Fruit fly (Drosophila melanogaster) whole organism, embryonic: Measurements from ENCODE around the gene eEF1alpha2.

Source experiments
- Asciz ChIP-seq: fragments of 200-800 bp; sonication (Bioruptor generic); optimal IDR thresholded peaks from 2 replicates; lab custom pipeline; 2017; ENCODE audit warnings: missing biosample characterization, mild to moderate bottlenecking, missing genetic modification characterization, missing genetic modification reagents
- CG10543 ChIP-seq: fragments of 200-800 bp; sonication (Bioruptor generic); optimal IDR thresholded peaks from 3 replicates; lab custom pipeline; 2017; ENCODE audit warnings: missing biosample characterization, mild to moderate bottlenecking, missing genetic modification characterization, moderate library complexity
- CG10654 ChIP-seq: fragments of 200-800 bp; sonication (Bioruptor generic); optimal IDR thresholded peaks from 2 replicates; lab custom pipeline; 2016; ENCODE audit warnings: missing biosample characterization, missing genetic modification characterization
- CG12071 ChIP-seq: fragments of 200-800 bp; sonication (Bioruptor generic); optimal IDR thresholded peaks from 3 replicates; lab custom pipeline; 2018; ENCODE audit warnings: missing biosample characterization, mild to moderate bottlenecking, missing genetic modification characterization
- CG12236 ChIP-seq: fragments of 200-800 bp; sonication (Bioruptor generic); optimal IDR thresholded peaks from 2 replicates; lab custom pipeline; 2016; ENCODE audit warnings: missing biosample characterization, missing genetic modification characterization
- CG12769 ChIP-seq: fragments of 200-800 bp; sonication (Bioruptor generic); optimal IDR thresholded peaks from 2 replicates; lab custom pipeline; 2019; ENCODE audit warnings: missing biosample characterization, mild to moderate bottlenecking, missing genetic modification characterization, moderate library complexity
- CG12942 ChIP-seq: fragments of 200-800 bp; sonication (Bioruptor generic); optimal IDR thresholded peaks from 3 replicates; lab custom pipeline; 2016; ENCODE audit warnings: missing biosample characterization, missing genetic modification characterization
- CG14014 ChIP-seq: fragments of 200-800 bp; sonication (Bioruptor generic); IDR thresholded peaks from 2 replicates; pipeline ENCODE4 v1.3.6; 2022; ENCODE audit warnings: missing biosample characterization, missing genetic modification characterization
- CG1529 ChIP-seq: fragments of 200-800 bp; sonication (Bioruptor generic); optimal IDR thresholded peaks from 3 replicates; lab custom pipeline; 2018; ENCODE audit warnings: missing biosample characterization, missing genetic modification characterization
- CG1647 ChIP-seq: fragments of 200-800 bp; sonication (Bioruptor generic); optimal IDR thresholded peaks from 3 replicates; lab custom pipeline; 2016; ENCODE audit warnings: missing biosample characterization, missing genetic modification characterization
- CG17361 ChIP-seq: fragments of 200-800 bp; sonication (Bioruptor generic); IDR thresholded peaks from 3 replicates; pipeline ENCODE4 v1.3.6; 2022; ENCODE audit warnings: missing biosample characterization, missing genetic modification characterization
- CG17829 ChIP-seq: fragments of 200-800 bp; optimal IDR thresholded peaks from 2 replicates; lab custom pipeline; 2019; ENCODE audit warnings: missing biosample characterization, mild to moderate bottlenecking, missing genetic modification characterization, moderate library complexity
- CG1792 ChIP-seq: fragments of 200-800 bp; sonication (Bioruptor generic); optimal IDR thresholded peaks from 2 replicates; lab custom pipeline; 2016; ENCODE audit warnings: missing biosample characterization, missing genetic modification characterization
- CG2120 ChIP-seq: fragments of 200-800 bp; sonication (Bioruptor generic); optimal IDR thresholded peaks from 3 replicates; lab custom pipeline; 2016; ENCODE audit warnings: missing biosample characterization, missing genetic modification characterization
- CG2202 ChIP-seq: fragments of 200-800 bp; sonication (Bioruptor generic); optimal IDR thresholded peaks from 2 replicates; lab custom pipeline; 2018; ENCODE audit warnings: missing biosample characterization, mild to moderate bottlenecking, missing genetic modification characterization
- CG2712 ChIP-seq: fragments of 200-800 bp; optimal IDR thresholded peaks from 3 replicates; lab custom pipeline; 2019; ENCODE audit warnings: missing biosample characterization, mild to moderate bottlenecking, missing genetic modification characterization, moderate library complexity
- CG31441 ChIP-seq: fragments of 200-800 bp; sonication (Bioruptor generic); IDR thresholded peaks from 2 replicates; pipeline ENCODE4 v1.3.6; 2022; ENCODE audit warnings: missing biosample characterization, missing genetic modification characterization
- CG7372 ChIP-seq: fragments of 200-800 bp; sonication (Bioruptor generic); IDR thresholded peaks from 2 replicates; pipeline ENCODE4 v1.3.6; 2022; ENCODE audit warnings: missing biosample characterization, missing genetic modification characterization
- CG9437 ChIP-seq: fragments of 200-800 bp; sonication (Bioruptor generic); optimal IDR thresholded peaks from 2 replicates; lab custom pipeline; 2018; ENCODE audit warnings: missing biosample characterization, mild to moderate bottlenecking, missing genetic modification characterization
- Camta ChIP-seq: fragments of 200-800 bp; sonication (Bioruptor generic); optimal IDR thresholded peaks from 2 replicates; lab custom pipeline; 2016; ENCODE audit warnings: missing biosample characterization, missing genetic modification characterization
- Dad ChIP-seq: fragments of 200-800 bp; sonication (Bioruptor generic); optimal IDR thresholded peaks from 3 replicates; lab custom pipeline; 2016; ENCODE audit warnings: missing biosample characterization, missing genetic modification characterization
- ERR ChIP-seq: fragments of 200-800 bp; sonication (Bioruptor generic); optimal IDR thresholded peaks from 2 replicates; lab custom pipeline; 2016; ENCODE audit warnings: missing biosample characterization, missing genetic modification characterization
- Ets65A ChIP-seq: fragments of 200-800 bp; sonication (Bioruptor generic); peaks from one replicate; lab custom pipeline; 2016; ENCODE audit warnings: missing biosample characterization, missing genetic modification characterization
- HLH4C ChIP-seq: fragments of 200-800 bp; sonication (Bioruptor generic); IDR thresholded peaks from 3 replicates; pipeline ENCODE4 v1.3.6; 2022; ENCODE audit warnings: missing biosample characterization, missing genetic modification characterization; ENCODE audit not compliant: partially characterized antibody
- Jarid2 ChIP-seq: fragments of 200-800 bp; sonication (Bioruptor generic); optimal IDR thresholded peaks from 3 replicates; lab custom pipeline; 2017; ENCODE audit warnings: mild to moderate bottlenecking, missing biosample characterization, missing genetic modification reagents, missing genetic modification characterization
- Opbp ChIP-seq: fragments of 200-800 bp; sonication (Bioruptor generic); IDR thresholded peaks from 3 replicates; pipeline ENCODE4 v1.3.6; 2022; ENCODE audit warnings: missing biosample characterization, missing genetic modification characterization; ENCODE audit not compliant: partially characterized antibody
- Pdp1 ChIP-seq, 2 experiments: fragments of 200-800 bp; sonication (Bioruptor generic); optimal IDR thresholded peaks; 3 replicates each; lab custom pipeline; 2016; ENCODE audit warnings: missing biosample characterization in 2 of 2, missing genetic modification characterization in 2 of 2, mild to moderate bottlenecking in 1 of 2, moderate library complexity in 1 of 2
- Side ChIP-seq: fragments of 200-800 bp; sonication (Bioruptor generic); optimal IDR thresholded peaks from 2 replicates; lab custom pipeline; 2016; ENCODE audit warnings: missing biosample characterization, missing genetic modification characterization
- Sox100B ChIP-seq: fragments of 200-800 bp; sonication (Bioruptor generic); optimal IDR thresholded peaks from 3 replicates; lab custom pipeline; 2018; ENCODE audit warnings: missing biosample characterization, mild to moderate bottlenecking, missing genetic modification characterization
- Vsx1 ChIP-seq: fragments of 200-800 bp; sonication (Bioruptor generic); optimal IDR thresholded peaks from 2 replicates; lab custom pipeline; 2017; ENCODE audit warnings: missing biosample characterization, mild to moderate bottlenecking, missing genetic modification characterization, missing genetic modification reagents
- Xrp1 ChIP-seq: fragments of 200-800 bp; sonication (Bioruptor generic); IDR thresholded peaks from 2 replicates; pipeline ENCODE4 v1.3.6; 2022; ENCODE audit warnings: missing biosample characterization, missing genetic modification characterization
- abd-A ChIP-seq: fragments of 200-800 bp; sonication (Bioruptor generic); optimal IDR thresholded peaks from 3 replicates; lab custom pipeline; 2019; ENCODE audit warnings: missing biosample characterization, mild to moderate bottlenecking, missing genetic modification characterization, moderate library complexity
- al ChIP-seq: fragments of 200-800 bp; sonication (Bioruptor generic); IDR thresholded peaks from 2 replicates; pipeline ENCODE4 v1.3.6; 2022; ENCODE audit warnings: missing biosample characterization, missing genetic modification characterization
- ara ChIP-seq: fragments of 200-800 bp; sonication (Bioruptor generic); IDR thresholded peaks from 2 replicates; pipeline ENCODE4 v1.3.6; 2022; ENCODE audit warnings: missing biosample characterization, missing genetic modification characterization
- bigmax ChIP-seq: fragments of 200-800 bp; sonication (Bioruptor generic); optimal IDR thresholded peaks from 2 replicates; lab custom pipeline; 2018; ENCODE audit warnings: missing biosample characterization, mild to moderate bottlenecking, missing genetic modification characterization
- cas ChIP-seq: fragments of 200-800 bp; sonication (Bioruptor generic); IDR thresholded peaks from 2 replicates; pipeline ENCODE4 v1.3.6; 2022; ENCODE audit warnings: missing biosample characterization, missing genetic modification characterization
- chn ChIP-seq: fragments of 200-800 bp; sonication (Bioruptor generic); optimal IDR thresholded peaks from 2 replicates; lab custom pipeline; 2016; ENCODE audit warnings: missing biosample characterization, missing genetic modification characterization
- fd96Cb ChIP-seq: fragments of 200-800 bp; sonication (Bioruptor generic); optimal IDR thresholded peaks from 2 replicates; lab custom pipeline; 2018; ENCODE audit warnings: missing biosample characterization, mild to moderate bottlenecking, missing genetic modification characterization, moderate library complexity
- gem ChIP-seq: fragments of 200-800 bp; sonication (Bioruptor generic); optimal IDR thresholded peaks from 2 replicates; lab custom pipeline; 2019; ENCODE audit warnings: missing biosample characterization, mild to moderate bottlenecking, missing genetic modification characterization, moderate library complexity
- grau ChIP-seq: fragments of 200-800 bp; optimal IDR thresholded peaks from 3 replicates; lab custom pipeline; 2019; ENCODE audit warnings: missing biosample characterization, mild to moderate bottlenecking, missing genetic modification characterization, moderate library complexity
- gt ChIP-seq: fragments of 200-800 bp; sonication (Bioruptor generic); IDR thresholded peaks from 2 replicates; pipeline ENCODE4 v1.3.6; 2022; ENCODE audit warnings: missing biosample characterization, missing genetic modification characterization
- inv ChIP-seq: fragments of 200-800 bp; sonication (Bioruptor generic); IDR thresholded peaks from 2 replicates; pipeline ENCODE4 v1.3.6; 2022; ENCODE audit warnings: missing biosample characterization, missing genetic modification characterization; ENCODE audit not compliant: partially characterized antibody
- lola ChIP-seq, 3 experiments: fragments of >200 bp in 2 of 3; fragments of 200-800 bp in 1 of 3; sonication (Bioruptor generic) in 1 of 3; optimal IDR thresholded peaks; 2 replicates each; lab custom pipeline; 2017 to 2019; ENCODE audit warnings: missing biosample characterization in 3 of 3, missing genetic modification characterization in 3 of 3, mild to moderate bottlenecking in 1 of 3, moderate library complexity in 1 of 3
- lov ChIP-seq, 2 experiments: fragments of 200-800 bp in 1 of 2; fragments of >200 bp in 1 of 2; sonication (Bioruptor generic) in 1 of 2; IDR thresholded peaks in 1 of 2; optimal IDR thresholded peaks in 1 of 2; 2 replicates in 1 of 2; 3 replicates in 1 of 2; pipeline versions ENCODE4 v1.3.6 to Lab custom; 2017 to 2022; ENCODE audit warnings: missing biosample characterization in 1 of 2, missing genetic modification characterization in 1 of 2
- nerfin-2 ChIP-seq: fragments of 200-800 bp; sonication (Bioruptor generic); IDR thresholded peaks from 2 replicates; pipeline ENCODE4 v1.3.6; 2022; ENCODE audit warnings: missing biosample characterization, missing genetic modification characterization; ENCODE audit not compliant: partially characterized antibody
- nmo ChIP-seq: fragments of 200-800 bp; sonication (Bioruptor generic); optimal IDR thresholded peaks from 2 replicates; lab custom pipeline; 2018; ENCODE audit warnings: missing biosample characterization, mild to moderate bottlenecking, missing genetic modification characterization, moderate library complexity
- onecut ChIP-seq: fragments of 200-800 bp; sonication (Bioruptor generic); IDR thresholded peaks from 2 replicates; pipeline ENCODE4 v1.3.6; 2022; ENCODE audit warnings: missing biosample characterization, missing genetic modification characterization
- pnt ChIP-seq: fragments of 200-800 bp; sonication (Bioruptor generic); optimal IDR thresholded peaks from 3 replicates; lab custom pipeline; 2016; ENCODE audit warnings: missing biosample characterization, missing genetic modification characterization
- sob ChIP-seq: fragments of 200-800 bp; sonication (Bioruptor generic); IDR thresholded peaks from 2 replicates; pipeline ENCODE4 v1.3.6; 2022; ENCODE audit warnings: missing biosample characterization, missing genetic modification characterization
- tio ChIP-seq: fragments of 200-800 bp; sonication (Bioruptor generic); optimal IDR thresholded peaks from 2 replicates; lab custom pipeline; 2017; ENCODE audit warnings: missing biosample characterization, missing genetic modification characterization, inconsistent platforms
- tx ChIP-seq: fragments of 200-800 bp; sonication (Bioruptor generic); optimal IDR thresholded peaks from 2 replicates; lab custom pipeline; 2016; ENCODE audit warnings: missing biosample characterization, missing genetic modification characterization

The eEF1alpha2 gene

DNA sequence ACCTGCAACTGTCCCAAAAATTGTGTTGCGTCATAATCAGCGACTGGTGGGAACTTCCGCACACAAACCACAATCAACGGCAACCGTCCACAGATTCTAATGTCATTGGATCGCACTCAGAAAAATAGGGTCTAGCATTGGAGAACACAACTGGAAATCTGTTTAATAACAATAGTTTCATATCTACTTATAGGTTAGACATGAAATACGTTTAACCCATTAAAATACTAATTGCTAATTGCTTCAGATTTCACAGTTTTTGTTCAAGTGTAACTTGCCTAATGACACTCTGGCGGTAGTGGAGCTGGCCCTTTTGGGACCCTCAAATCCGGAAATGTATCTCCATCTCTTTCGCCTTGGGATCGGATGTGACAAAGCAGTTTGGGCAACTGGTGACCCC is 41.6 kb upstream of the eEF1alpha2 start (continued):
- TF ChIP-seq lov (optimal IDR thresholded peaks at IDR 0.05; lab: Kevin White, UChicago), result no peak
- no peak for TF ChIP-seq lov (GFP tag; IDR thresholded peaks at IDR 0.05; lab: Robert Waterston, UW)
- TF ChIP-seq Asciz (GFP tag; lab: Kevin White, UChicago), result no peak
- TF ChIP-seq sob (GFP tag; lab: Robert Waterston, UW), result no peak
- peak; percentile 64 for TF ChIP-seq Xrp1 (GFP tag; lab: Robert Waterston, UW)
- TF ChIP-seq CG17361, result 0 out of 3 replicates have a peak, but pooled peaks have one; percentile 38
- TF ChIP-seq fd96Cb (tag; lab: Kevin White, UChicago), result no peak
- TF ChIP-seq Dad (GFP tag; lab: Kevin White, UChicago), result no peak
- TF ChIP-seq CG2202 (tag; lab: Kevin White, UChicago), result peak; percentile 15
- no peak for TF ChIP-seq Opbp (GFP tag; lab: Robert Waterston, UW)
- TF ChIP-seq lola (GFP tag; optimal IDR thresholded peaks at IDR 0.05; lab: Kevin White, UChicago), result peak in 1 of 3 experiments; percentile 54
- no peak for TF ChIP-seq CG12769 (tag; lab: Kevin White, UChicago)
- TF ChIP-seq Camta (GFP tag; lab: Kevin White, UChicago), result no peak
- no peak for TF ChIP-seq abd-A
- TF ChIP-seq CG1529 (GFP tag; lab: Kevin White, UChicago), result no peak
- TF ChIP-seq CG2712 (tag; lab: Kevin White, UChicago), result peak; percentile 59
- no peak for TF ChIP-seq onecut
- TF ChIP-seq nerfin-2 (GFP tag; lab: Robert Waterston, UW), result no peak
- TF ChIP-seq CG12071 (GFP tag; lab: Kevin White, UChicago), result no peak
- no peak for TF ChIP-seq CG2120 (GFP tag; lab: Kevin White, UChicago)
- peak; percentile 4 to 57 for TF ChIP-seq Pdp1 (GFP tag; optimal IDR thresholded peaks at IDR 0.05; lab: Kevin White, UChicago)
- TF ChIP-seq nmo (GFP tag; lab: Kevin White, UChicago), result peak; percentile 32
- TF ChIP-seq Ets65A (GFP tag; lab: Kevin White, UChicago), result peak; percentile 54
- TF ChIP-seq cas, result no peak
- TF ChIP-seq bigmax, result no peak
- no peak for TF ChIP-seq CG12236 (GFP tag; lab: Kevin White, UChicago)
- TF ChIP-seq CG10654 (GFP tag; lab: Kevin White, UChicago), result no peak
- TF ChIP-seq al (GFP tag; lab: Robert Waterston, UW), result no peak
- TF ChIP-seq CG14014 (GFP tag; lab: Robert Waterston, UW), result no peak
- TF ChIP-seq gem, result peak; percentile 51
- TF ChIP-seq Sox100B (GFP tag; lab: Kevin White, UChicago), result no peak
- TF ChIP-seq CG17829, result peak; percentile 13
- TF ChIP-seq CG7372, result no peak
- TF ChIP-seq ERR, result no peak
- TF ChIP-seq CG1647, result no peak
- TF ChIP-seq Side (GFP tag; lab: Kevin White, UChicago), result no peak
- no peak for TF ChIP-seq pnt
- no peak for TF ChIP-seq HLH4C
- no peak for TF ChIP-seq tx (GFP tag; lab: Kevin White, UChicago)
- no peak for TF ChIP-seq CG9437 (GFP tag; lab: Kevin White, UChicago)
- TF ChIP-seq Vsx1 (GFP tag; lab: Kevin White, UChicago), result no peak
- no peak for TF ChIP-seq CG1792 (GFP tag; lab: Kevin White, UChicago)
- TF ChIP-seq grau, result peak; percentile 18
- TF ChIP-seq chn (GFP tag; lab: Kevin White, UChicago), result peak; percentile 1
- TF ChIP-seq ara (GFP tag; lab: Robert Waterston, UW), result 0 out of 2 replicates have a peak, but pooled peaks have one; percentile 41
- peak; percentile 40; the same call in 1 of the 2 replicates for TF ChIP-seq CG31441
- TF ChIP-seq CG10543 (GFP tag; lab: Kevin White, UChicago), result no peak
- no peak for TF ChIP-seq CG12942 (GFP tag; lab: Kevin White, UChicago)
- TF ChIP-seq tio (GFP tag; lab: Kevin White, UChicago), result no peak
- TF ChIP-seq Jarid2, result no peak
- no peak for TF ChIP-seq gt (GFP tag; lab: Robert Waterston, UW)
- TF ChIP-seq inv (GFP tag; lab: Robert Waterston, UW), result no peak
